1 fruit fly cellular context compared by ENCODE assay signal in genomic region chrX:3083290-3083689, dm6.
TF ChIP-seq lines count a peak whose summit lies in the region.

No protein-coding gene starts in this region.

TF ChIP-seq in whole organism, embryonic, 481 proteins besides CTCF, POLR2A, EP300 and RAD21 (continued from another document):
- TF ChIP-seq cad (GFP tag; optimal IDR thresholded peaks at IDR 0.05; lab: Kevin White, UChicago), result no peak
